Fruit fly (Drosophila melanogaster): ENCODE data around the gene ATP6AP2.
A peak's percentile ranks its signal among the peaks of the same experiment; 100 is the strongest.

DNA sequence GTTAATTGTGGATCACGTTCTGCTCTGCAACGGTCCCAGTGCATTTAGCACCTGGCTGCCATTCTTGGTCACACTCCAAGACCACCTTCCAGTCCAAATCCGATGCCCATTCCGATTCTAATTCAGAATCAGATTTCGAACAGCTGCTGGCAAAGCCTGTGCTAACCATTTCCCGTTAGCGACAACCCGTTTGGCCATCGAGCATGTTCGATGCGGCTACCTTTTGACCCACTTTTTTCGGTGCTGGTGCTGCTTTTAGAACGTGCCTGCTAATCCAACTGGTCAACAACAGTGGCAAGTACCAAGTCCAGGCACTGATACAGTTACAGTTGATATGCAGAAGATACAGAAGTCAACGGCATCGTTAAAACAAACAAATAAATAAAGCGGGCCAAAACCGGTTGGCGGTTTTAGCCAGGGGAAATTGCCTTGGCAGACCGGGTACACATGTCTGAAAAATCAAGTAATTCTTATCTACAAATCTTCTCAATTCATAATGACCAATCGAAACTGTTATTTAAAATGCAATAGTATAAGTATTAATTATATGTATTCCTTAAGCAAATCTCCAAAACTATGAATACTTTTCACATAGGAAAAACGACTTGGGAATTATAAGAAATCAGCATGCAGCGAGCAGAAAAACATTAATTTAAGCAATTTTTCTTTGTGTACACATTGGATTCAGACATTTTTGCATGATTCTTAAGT lies 11.3 kb upstream of the ATP6AP2 start:
- TF ChIP-seq OdsH (GFP tag; optimal IDR thresholded peaks at IDR 0.05) = no peak
- TF ChIP-seq GATAd (GFP tag; optimal IDR thresholded peaks at IDR 0.05) = no peak
- no peak for TF ChIP-seq usp (GFP tag; optimal IDR thresholded peaks at IDR 0.05)
- TF ChIP-seq pan (optimal IDR thresholded peaks at IDR 0.05) = no peak
- TF ChIP-seq fru (GFP tag; optimal IDR thresholded peaks at IDR 0.05) = peak; percentile 25
- no peak for TF ChIP-seq Dfd (GFP tag; optimal IDR thresholded peaks at IDR 0.05)
- no peak for TF ChIP-seq dsf (GFP tag; optimal IDR thresholded peaks at IDR 0.05; ENCODE audit: borderline replicate concordance)
- no peak for TF ChIP-seq lola (GFP tag; optimal IDR thresholded peaks at IDR 0.05)
- no peak for TF ChIP-seq jim (GFP tag; optimal IDR thresholded peaks at IDR 0.05)
- no peak for TF ChIP-seq Myc (optimal IDR thresholded peaks at IDR 0.05)
- peak; percentile 27 for TF ChIP-seq Vsx2 (GFP tag; optimal IDR thresholded peaks at IDR 0.05; ENCODE audit: partially characterized antibody)

Data from whole organism, wandering third instar larva.